Worm (Caenorhabditis elegans) whole organism, L3 larva: ENCODE results near the gene srg-20.

Source experiments
- R02D3.7 ChIP-seq: fragments of 150-350 bp; optimal IDR thresholded peaks from 2 replicates; lab custom pipeline; 2014; ENCODE audit warnings: missing biosample characterization, missing genetic modification characterization
- ceh-28 ChIP-seq: fragments of 150-350 bp; optimal IDR thresholded peaks from 2 replicates; lab custom pipeline; 2014; ENCODE audit warnings: missing biosample characterization, missing genetic modification reagents, missing genetic modification characterization
- egl-27 ChIP-seq: sonication (generic microtip); optimal IDR thresholded peaks from 4 replicates; lab custom pipeline; 2017; ENCODE audit warnings: missing biosample characterization, missing genetic modification reagents, missing genetic modification characterization
- elt-1 ChIP-seq: fragments of 150-350 bp; optimal IDR thresholded peaks from 2 replicates; lab custom pipeline; 2014; ENCODE audit warnings: missing biosample characterization, missing genetic modification characterization
- mdl-1 ChIP-seq: fragments of 150-350 bp; optimal IDR thresholded peaks from 2 replicates; lab custom pipeline; 2014; ENCODE audit warnings: missing biosample characterization, missing genetic modification characterization
- nhr-237 ChIP-seq: fragments of 150-350 bp; optimal IDR thresholded peaks from 2 replicates; lab custom pipeline; 2014; ENCODE audit warnings: missing biosample characterization, missing genetic modification characterization
- nhr-77 ChIP-seq: fragments of 150-350 bp; optimal IDR thresholded peaks from 2 replicates; lab custom pipeline; 2014; ENCODE audit warnings: missing biosample characterization, missing genetic modification characterization
- unc-39 ChIP-seq: sonication (generic microtip); optimal IDR thresholded peaks from 4 replicates; lab custom pipeline; 2017; ENCODE audit warnings: missing biosample characterization, missing genetic modification characterization
- ztf-4 ChIP-seq: fragments of 150-350 bp; optimal IDR thresholded peaks from 2 replicates; lab custom pipeline; 2014; ENCODE audit warnings: missing biosample characterization, missing genetic modification characterization

DNA sequence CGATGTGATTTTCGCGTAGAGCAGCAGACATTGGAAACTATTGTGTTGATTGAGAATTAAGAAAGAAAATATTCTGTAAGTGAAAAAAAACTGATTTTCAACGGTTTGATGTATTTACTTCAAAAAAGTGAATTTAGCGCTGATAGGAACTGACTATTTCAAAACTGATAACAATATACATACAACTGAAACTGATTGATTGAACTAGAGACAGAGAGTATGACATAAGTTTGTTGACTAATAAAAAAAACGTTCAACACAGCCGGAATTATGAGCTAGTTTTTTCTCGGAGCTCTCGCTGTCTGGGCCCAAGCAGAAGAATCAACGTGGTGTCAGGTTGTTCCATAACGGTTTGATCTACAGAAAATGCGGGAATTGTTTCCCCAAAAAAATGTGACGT, 22.5 kb upstream of the srg-20 start, which contains the start of gene fbxa-164:
- no peak for TF ChIP-seq nhr-77 (tag; lab: Kevin White, UChicago)
- TF ChIP-seq elt-1 (tag; lab: Kevin White, UChicago), result no peak
- TF ChIP-seq ceh-28 (tag; lab: Kevin White, UChicago), result no peak
- no peak for TF ChIP-seq ztf-4 (tag; lab: Kevin White, UChicago)
- TF ChIP-seq R02D3.7 (tag; lab: Kevin White, UChicago), result no peak
- no peak for TF ChIP-seq mdl-1 (tag; lab: Kevin White, UChicago)
- no peak for TF ChIP-seq unc-39 (tag; lab: Kevin White, UChicago)
- TF ChIP-seq egl-27 (tag; lab: Kevin White, UChicago), result no peak
- TF ChIP-seq nhr-237, result no peak
